Worm (Caenorhabditis elegans): ENCODE measurements around the gene unc-85.

unc-85 gene

DNA sequence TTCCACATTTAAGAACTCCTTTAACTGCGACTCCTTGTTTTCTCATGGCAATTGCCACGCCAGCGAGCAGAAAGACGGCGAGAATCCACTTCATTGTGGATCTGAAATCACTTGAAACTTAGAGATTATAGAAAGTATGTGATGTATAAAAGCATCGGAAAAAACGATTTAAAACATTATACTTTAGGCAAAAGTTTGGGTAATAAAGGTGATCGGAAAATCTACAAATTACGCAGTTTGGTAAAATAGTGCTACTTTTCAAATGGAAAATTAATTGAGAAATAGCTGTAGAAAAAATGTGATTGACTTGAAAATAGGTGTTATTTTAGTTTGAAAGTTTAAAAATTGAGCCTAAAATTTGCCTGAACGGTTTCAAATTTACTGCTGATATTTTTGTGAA, 25.9 kb downstream of the unc-85 start, which contains the start of gene ttr-41:
TSS of gene ttr-41 (minus strand) at position 101 of the 400 bp plus-strand sequence.
- TF ChIP-seq egrh-3 (GFP tag; IDR thresholded peaks at IDR 0.05): no peak
- TF ChIP-seq attf-6 (GFP tag; IDR thresholded peaks at IDR 0.05): no peak
- TF ChIP-seq Y95B8A.8 (GFP tag; IDR thresholded peaks at IDR 0.05): no peak
- TF ChIP-seq F57C9.4 (tag; optimal IDR thresholded peaks at IDR 0.05): no peak
- TF ChIP-seq F10E7.11 (tag; optimal IDR thresholded peaks at IDR 0.05): no peak
- TF ChIP-seq mes-4 (tag; optimal IDR thresholded peaks at IDR 0.05): no peak
- no peak for TF ChIP-seq F49E8.2 (tag; optimal IDR thresholded peaks at IDR 0.05; ENCODE audit: insufficient read depth)
- TF ChIP-seq F57A8.1 (GFP tag; optimal IDR thresholded peaks at IDR 0.05): no peak
- no peak for TF ChIP-seq unc-130 (GFP tag; optimal IDR thresholded peaks at IDR 0.05)
- no peak for TF ChIP-seq bed-1 (GFP tag; IDR thresholded peaks at IDR 0.05)
- TF ChIP-seq lir-1 (GFP tag; conservative IDR thresholded peaks at IDR 0.05): no peak
- TF ChIP-seq pbrm-1 (GFP tag; IDR thresholded peaks at IDR 0.05): no peak
- no peak for TF ChIP-seq hmg-20 (GFP tag; IDR thresholded peaks at IDR 0.05)
- no peak for TF ChIP-seq tbp1 (GFP tag; optimal IDR thresholded peaks at IDR 0.05)
- no peak for TF ChIP-seq lsy-27 (tag; optimal IDR thresholded peaks at IDR 0.05; ENCODE audit: borderline replicate concordance, insufficient read depth)

DNA sequence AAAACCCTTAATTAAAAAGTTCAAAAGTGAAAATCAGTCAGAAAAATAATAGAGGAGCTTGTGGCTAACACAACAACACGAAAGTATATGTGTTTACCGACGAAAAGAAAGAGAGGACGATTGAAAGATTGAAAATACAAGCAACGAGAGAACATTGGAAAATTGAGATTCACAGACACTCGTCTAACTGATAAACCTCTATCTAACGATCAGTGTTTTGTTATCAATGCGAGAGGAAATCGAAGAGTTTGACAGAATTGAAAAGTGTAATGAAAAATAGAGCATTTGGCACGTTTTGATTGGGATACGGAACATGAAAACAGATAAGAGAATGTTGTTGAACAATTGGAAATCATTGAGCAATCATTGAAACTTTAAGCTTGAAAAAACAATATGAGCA, 26.8 kb downstream of the unc-85 start:
- TF ChIP-seq fkh-3 (tag; optimal IDR thresholded peaks at IDR 0.05) (no peak), T26A5.8 (tag; optimal IDR thresholded peaks at IDR 0.05) (no peak), ets-4 (GFP tag; optimal IDR thresholded peaks at IDR 0.05) (peak; percentile 50), tbp1 (GFP tag; optimal IDR thresholded peaks at IDR 0.05) (peak; percentile 19), cebp-2 (GFP tag; IDR thresholded peaks at IDR 0.05) (no peak), tlf-1 (GFP tag; optimal IDR thresholded peaks at IDR 0.05) (peak; percentile 8), sptf-2 (GFP tag; optimal IDR thresholded peaks at IDR 0.05) (no peak), nhr-179 (tag; optimal IDR thresholded peaks at IDR 0.05) (no peak), sdz-38 (tag; optimal IDR thresholded peaks at IDR 0.05) (no peak), hmg-1.2 (GFP tag; IDR thresholded peaks at IDR 0.05) (peak; percentile 53; the same call in 1 of the 2 replicates), nhr-80 (tag; optimal IDR thresholded peaks at IDR 0.05) (peak; percentile 94), pha-4 (tag; optimal IDR thresholded peaks at IDR 0.05) (peak; percentile 40), lin-40 (tag; optimal IDR thresholded peaks at IDR 0.05) (peak; percentile 27), F33H1.4 (GFP tag; IDR thresholded peaks at IDR 0.05) (no peak), snpc-1.3 (tag; optimal IDR thresholded peaks at IDR 0.05; ENCODE audit: insufficient read depth) (no peak), madf-10 (tag; optimal IDR thresholded peaks at IDR 0.05) (no peak), attf-5 (GFP tag; optimal IDR thresholded peaks at IDR 0.05) (peak; percentile 17), let-607 (tag; optimal IDR thresholded peaks at IDR 0.05) (peak in 1 of 2 experiments; percentile 54)

DNA sequence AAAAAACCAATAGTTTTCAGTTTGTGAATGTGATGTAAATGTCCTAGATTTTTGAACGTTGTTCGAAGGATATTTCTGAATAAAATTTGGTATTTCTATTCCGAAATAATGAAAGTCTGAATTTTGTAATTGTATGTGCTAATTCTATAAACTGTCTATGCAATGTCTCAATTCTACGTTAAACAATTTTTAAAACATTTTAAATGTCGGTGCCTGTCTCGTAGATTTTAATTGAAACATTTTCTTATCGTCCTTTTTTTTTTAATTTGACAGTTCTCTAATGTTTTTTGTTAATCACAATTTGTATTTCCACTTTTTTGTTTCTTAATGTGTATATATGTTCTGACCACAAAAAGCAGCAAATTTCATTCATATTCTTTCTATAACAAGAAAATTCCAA, 27.9 kb downstream of the unc-85 start, which contains the start of gene F41C3.7:
TSS of gene F41C3.7 (plus strand) at position 301 of the 400 bp plus-strand sequence.
- TF ChIP-seq cebp-2 (GFP tag; IDR thresholded peaks at IDR 0.05) (no peak), lsl-1 (GFP tag; optimal IDR thresholded peaks at IDR 0.05) (no peak), ceh-100 (GFP tag; IDR thresholded peaks at IDR 0.05) (no peak), C17E4.6 (GFP tag; IDR thresholded peaks at IDR 0.05) (no peak), ztf-22 (GFP tag; optimal IDR thresholded peaks at IDR 0.05) (no peak), bed-2 (GFP tag; IDR thresholded peaks at IDR 0.05) (no peak), efl-1 (GFP tag; optimal IDR thresholded peaks at IDR 0.05) (no peak)
